Fruit fly (Drosophila melanogaster): ENCODE measurements around the gene CG3961.

CG3961 gene

DNA sequence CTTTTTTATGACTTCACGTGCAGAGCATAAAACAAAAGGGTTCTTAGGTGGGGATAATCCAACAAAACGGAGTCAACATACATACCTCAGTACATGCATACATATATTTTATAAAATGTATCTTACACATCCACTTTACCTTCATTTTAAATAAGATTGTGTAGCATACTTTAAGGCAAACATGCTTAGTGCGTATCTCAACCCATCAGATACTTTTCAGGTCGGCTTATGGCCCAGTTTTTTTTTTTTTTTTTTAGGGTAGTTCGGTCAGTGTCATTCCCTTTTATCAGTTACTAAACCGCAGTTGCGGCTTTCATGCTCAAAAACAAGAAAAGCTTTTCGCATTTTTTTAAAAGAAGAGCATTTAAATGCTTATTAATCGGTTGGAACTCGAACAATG lies 1.7 kb upstream of the CG3961 start, which contains the start of gene NijB (continued):
- no peak for TF ChIP-seq gce (GFP tag; IDR thresholded peaks at IDR 0.05)
- TF ChIP-seq CG17802 (tag; optimal IDR thresholded peaks at IDR 0.05): no peak
- TF ChIP-seq vvl (GFP tag; IDR thresholded peaks at IDR 0.05): no peak
- TF ChIP-seq en (GFP tag; optimal IDR thresholded peaks at IDR 0.05): no peak
- TF ChIP-seq Doc3 (GFP tag; IDR thresholded peaks at IDR 0.05; ENCODE audit: partially characterized antibody): no peak
- TF ChIP-seq Opbp (GFP tag; IDR thresholded peaks at IDR 0.05; ENCODE audit: partially characterized antibody): no peak
- TF ChIP-seq CG8290 (GFP tag; optimal IDR thresholded peaks at IDR 0.05): peak; percentile 3
- TF ChIP-seq CG8290 (tag; optimal IDR thresholded peaks at IDR 0.05): peak in 1 of 2 experiments; percentile 8
- TF ChIP-seq Hr3 (GFP tag; optimal IDR thresholded peaks at IDR 0.05): peak; percentile 80
- no peak for TF ChIP-seq CG2202 (tag; optimal IDR thresholded peaks at IDR 0.05)
- no peak for TF ChIP-seq CG13775 (GFP tag; optimal IDR thresholded peaks at IDR 0.05)
- no peak for TF ChIP-seq ems (GFP tag; optimal IDR thresholded peaks at IDR 0.05)
- TF ChIP-seq Atf-2 (GFP tag; optimal IDR thresholded peaks at IDR 0.05): no peak
- TF ChIP-seq bigmax (GFP tag; optimal IDR thresholded peaks at IDR 0.05): no peak
- peak; percentile 63 for TF ChIP-seq CG17359 (tag; optimal IDR thresholded peaks at IDR 0.05)
- TF ChIP-seq Hsf (GFP tag; optimal IDR thresholded peaks at IDR 0.05): no peak
- TF ChIP-seq CG4820 (GFP tag; optimal IDR thresholded peaks at IDR 0.05): no peak
- peak; percentile 23 for TF ChIP-seq Lhr (GFP tag; optimal IDR thresholded peaks at IDR 0.05)
- no peak for TF ChIP-seq pfk (GFP tag; optimal IDR thresholded peaks at IDR 0.05)
- no peak for TF ChIP-seq CG7987 (GFP tag; optimal IDR thresholded peaks at IDR 0.05)
- TF ChIP-seq Side (GFP tag; optimal IDR thresholded peaks at IDR 0.05): no peak
- TF ChIP-seq vnd (GFP tag; IDR thresholded peaks at IDR 0.05; ENCODE audit: partially characterized antibody): no peak
- TF ChIP-seq Mad (GFP tag; optimal IDR thresholded peaks at IDR 0.05): no peak
- TF ChIP-seq H15 (GFP tag; IDR thresholded peaks at IDR 0.05): no peak
- TF ChIP-seq chinmo (GFP tag; IDR thresholded peaks at IDR 0.05; ENCODE audit: partially characterized antibody): 0 out of 4 replicates have a peak, but pooled peaks have one; percentile 30
- TF ChIP-seq CG1024 (GFP tag; IDR thresholded peaks at IDR 0.05): no peak
- no peak for TF ChIP-seq Scr (GFP tag; IDR thresholded peaks at IDR 0.05; ENCODE audit: partially characterized antibody)
- no peak for TF ChIP-seq CG15011 (GFP tag; optimal IDR thresholded peaks at IDR 0.05)
- peak; percentile 71 for TF ChIP-seq sens (GFP tag)
- TF ChIP-seq D19A (tag; optimal IDR thresholded peaks at IDR 0.05): peak; percentile 32
- TF ChIP-seq knrl (GFP tag; IDR thresholded peaks at IDR 0.05; ENCODE audit: partially characterized antibody): no peak
- TF ChIP-seq her (GFP tag; optimal IDR thresholded peaks at IDR 0.05): no peak
- no peak for TF ChIP-seq Bdp1 (GFP tag; optimal IDR thresholded peaks at IDR 0.05)
- no peak for TF ChIP-seq row (GFP tag; IDR thresholded peaks at IDR 0.05)
- TF ChIP-seq CG4617 (GFP tag; optimal IDR thresholded peaks at IDR 0.05; ENCODE audit: borderline replicate concordance): no peak
- TF ChIP-seq Fer2 (tag; optimal IDR thresholded peaks at IDR 0.05): no peak
- no peak for TF ChIP-seq sim (GFP tag; IDR thresholded peaks at IDR 0.05)
- no peak for TF ChIP-seq chn (GFP tag; optimal IDR thresholded peaks at IDR 0.05)
- TF ChIP-seq bcd (GFP tag; optimal IDR thresholded peaks at IDR 0.05): no peak
- TF ChIP-seq CG12236 (GFP tag; optimal IDR thresholded peaks at IDR 0.05): no peak
- TF ChIP-seq CG7786 (GFP tag; optimal IDR thresholded peaks at IDR 0.05): no peak
- TF ChIP-seq ac (GFP tag; optimal IDR thresholded peaks at IDR 0.05): no peak

All from whole organism, embryonic.